Worm (Caenorhabditis elegans) whole organism, mixed stage, embryonic: ENCODE data around the gene pyc-1.

ENCODE experiments used
- M03D4.4 ChIP-seq: sonication (generic microtip); optimal IDR thresholded peaks from 2 replicates; lab custom pipeline; 2017; ENCODE audit warnings: mild to moderate bottlenecking, missing genetic modification characterization, missing compliant biosample characterization
- bed-3 ChIP-seq: fragments of 200-800 bp; sonication (Bioruptor generic); optimal IDR thresholded peaks from 3 replicates; lab custom pipeline; 2018; ENCODE audit warnings: mild to moderate bottlenecking, missing genetic modification characterization, moderate library complexity, missing compliant biosample characterization
- blmp-1 ChIP-seq: fragments of 150-350 bp; optimal IDR thresholded peaks from 2 replicates; lab custom pipeline; 2014; ENCODE audit warnings: missing biosample characterization, missing genetic modification characterization
- ceh-39 ChIP-seq: fragments of 150-350 bp; optimal IDR thresholded peaks from 2 replicates; lab custom pipeline; 2014; ENCODE audit warnings: missing biosample characterization, missing genetic modification characterization
- ceh-83 ChIP-seq: fragments of 200-800 bp; sonication (Bioruptor generic); optimal IDR thresholded peaks from 2 replicates; lab custom pipeline; 2018; ENCODE audit warnings: mild to moderate bottlenecking, missing genetic modification characterization, missing compliant biosample characterization
- ces-1 ChIP-seq: fragments of 150-350 bp; optimal IDR thresholded peaks from 2 replicates; lab custom pipeline; 2014; ENCODE audit warnings: missing biosample characterization, missing genetic modification reagents, missing genetic modification characterization
- cnd-1 ChIP-seq: fragments of 200-800 bp; sonication (Bioruptor generic); optimal IDR thresholded peaks from 2 replicates; lab custom pipeline; 2018; ENCODE audit warnings: mild to moderate bottlenecking, missing genetic modification characterization, missing compliant biosample characterization
- drap-1 ChIP-seq: fragments of 200-800 bp; sonication (Bioruptor generic); optimal IDR thresholded peaks from 3 replicates; lab custom pipeline; 2018; ENCODE audit warnings: mild to moderate bottlenecking, missing genetic modification characterization, missing compliant biosample characterization
- elt-1 ChIP-seq: sonication (generic microtip); optimal IDR thresholded peaks from 2 replicates; lab custom pipeline; 2017; ENCODE audit warnings: missing genetic modification characterization, mild to moderate bottlenecking, missing compliant biosample characterization, antibody characterized with exemption, moderate library complexity, borderline replicate concordance; ENCODE audit not compliant: insufficient read depth
- elt-3 ChIP-seq: fragments of 150-350 bp; optimal IDR thresholded peaks from 2 replicates; lab custom pipeline; 2014; ENCODE audit warnings: missing biosample characterization, missing genetic modification characterization
- flh-1 ChIP-seq: fragments of 200-800 bp; sonication (Bioruptor generic); optimal IDR thresholded peaks from 2 replicates; lab custom pipeline; 2018; ENCODE audit warnings: mild to moderate bottlenecking, missing genetic modification characterization, moderate library complexity, missing compliant biosample characterization
- ham-2 ChIP-seq: fragments of 200-800 bp; sonication (Bioruptor generic); optimal IDR thresholded peaks from 2 replicates; lab custom pipeline; 2018; ENCODE audit warnings: mild to moderate bottlenecking, missing genetic modification characterization, missing compliant biosample characterization
- hlh-1 ChIP-seq: fragments of 150-350 bp; optimal IDR thresholded peaks from 2 replicates; lab custom pipeline; 2014; ENCODE audit warnings: missing biosample characterization, missing genetic modification reagents, missing genetic modification characterization
- lin-13 ChIP-seq: fragments of 150-350 bp; optimal IDR thresholded peaks from 2 replicates; lab custom pipeline; 2014; ENCODE audit warnings: missing biosample characterization, missing genetic modification characterization
- lin-32 ChIP-seq: fragments of 200-800 bp; sonication (Bioruptor generic); optimal IDR thresholded peaks from 2 replicates; lab custom pipeline; 2018; ENCODE audit warnings: mild to moderate bottlenecking, missing genetic modification characterization, missing compliant biosample characterization
- mab-5 ChIP-seq: fragments of 150-350 bp; optimal IDR thresholded peaks from 2 replicates; lab custom pipeline; 2014; ENCODE audit warnings: missing biosample characterization, missing genetic modification characterization
- mep-1 ChIP-seq: fragments of 150-350 bp; optimal IDR thresholded peaks from 2 replicates; lab custom pipeline; 2017; ENCODE audit warnings: missing biosample characterization, missing genetic modification reagents, missing genetic modification characterization, inconsistent platforms
- mls-2 ChIP-seq: sonication (generic microtip); optimal IDR thresholded peaks from 2 replicates; lab custom pipeline; 2016; ENCODE audit warnings: mild to moderate bottlenecking, missing genetic modification characterization, moderate library complexity, missing compliant biosample characterization
- nhr-12 ChIP-seq: fragments of 150-350 bp; optimal IDR thresholded peaks from 2 replicates; lab custom pipeline; 2014; ENCODE audit warnings: missing biosample characterization, missing genetic modification characterization
- nhr-2 ChIP-seq: fragments of 150-350 bp; optimal IDR thresholded peaks from 2 replicates; lab custom pipeline; 2014; ENCODE audit warnings: missing biosample characterization, missing genetic modification characterization
- nhr-237 ChIP-seq: fragments of 150-350 bp; optimal IDR thresholded peaks from 2 replicates; lab custom pipeline; 2014; ENCODE audit warnings: missing biosample characterization, missing genetic modification characterization
- nhr-28 ChIP-seq: fragments of 150-350 bp; optimal IDR thresholded peaks from 2 replicates; lab custom pipeline; 2014; ENCODE audit warnings: missing biosample characterization, missing genetic modification characterization
- nhr-76 ChIP-seq: sonication (generic microtip); optimal IDR thresholded peaks from 2 replicates; lab custom pipeline; 2017; ENCODE audit warnings: missing biosample characterization, missing genetic modification characterization
- pha-4 ChIP-seq: fragments of 150-350 bp; optimal IDR thresholded peaks from 2 replicates; lab custom pipeline; 2018; ENCODE audit warnings: missing biosample characterization, missing genetic modification reagents, missing genetic modification characterization
- snpc-4 ChIP-seq: fragments of 150-350 bp; optimal IDR thresholded peaks from 2 replicates; lab custom pipeline; 2014; ENCODE audit warnings: missing biosample characterization, missing genetic modification characterization
- sptf-1 ChIP-seq: sonication (generic microtip); optimal IDR thresholded peaks from 2 replicates; lab custom pipeline; 2017; ENCODE audit warnings: mild to moderate bottlenecking, missing genetic modification characterization, moderate library complexity, missing compliant biosample characterization
- tbx-8 ChIP-seq: fragments of 200-800 bp; sonication (Bioruptor generic); optimal IDR thresholded peaks from 2 replicates; lab custom pipeline; 2018; ENCODE audit warnings: mild to moderate bottlenecking, missing genetic modification characterization, moderate library complexity, missing compliant biosample characterization
- unc-120 ChIP-seq: sonication (generic microtip); optimal IDR thresholded peaks from 2 replicates; lab custom pipeline; 2017; ENCODE audit warnings: missing genetic modification characterization, missing compliant biosample characterization; ENCODE audit not compliant: poor library complexity, severe bottlenecking
- unc-39 ChIP-seq: fragments of 150-350 bp; optimal IDR thresholded peaks from 2 replicates; lab custom pipeline; 2014; ENCODE audit warnings: missing biosample characterization, missing genetic modification characterization
- zip-8 ChIP-seq: fragments of 150-350 bp; optimal IDR thresholded peaks from 2 replicates; lab custom pipeline; 2014; ENCODE audit warnings: missing biosample characterization, missing genetic modification characterization
- ztf-11 ChIP-seq: fragments of 150-350 bp; optimal IDR thresholded peaks from 2 replicates; lab custom pipeline; 2014; ENCODE audit warnings: missing biosample characterization, missing genetic modification characterization

The pyc-1 gene

ce11 chrV:11843678-11844366 lies 21.5 kb upstream of the pyc-1 start, which contains the start of gene nphp-4:
Gene nphp-4, minus strand, starts transcription at chrV:11843728.
- TF ChIP-seq nhr-28 (no peak), M03D4.4 (tag; lab: Kevin White, UChicago) (no peak), lin-13 (tag; lab: Kevin White, UChicago) (no peak), ces-1 (GFP tag; lab: Kevin White, UChicago) (no peak), ham-2 (GFP tag; lab: Kevin White, UChicago) (no peak), flh-1 (no peak), sptf-1 (no peak), elt-1 (tag; lab: Kevin White, UChicago) (no peak), ceh-39 (tag; lab: Kevin White, UChicago) (no peak), nhr-12 (tag; lab: Kevin White, UChicago) (no peak), nhr-237 (tag; lab: Kevin White, UChicago) (no peak), hlh-1 (tag; lab: Kevin White, UChicago) (no peak), tbx-8 (GFP tag; lab: Kevin White, UChicago) (no peak), unc-39 (tag; lab: Kevin White, UChicago) (no peak), blmp-1 (tag; lab: Kevin White, UChicago) (no peak), nhr-76 (tag; lab: Kevin White, UChicago) (no peak), lin-32 (GFP tag; lab: Kevin White, UChicago) (no peak), pha-4 (tag; lab: Kevin White, UChicago) (no peak), zip-8 (tag; lab: Kevin White, UChicago) (no peak)
- TF ChIP-seq, all 35 proteins: peak for 0

- TF ChIP-seq mab-5 (tag; lab: Kevin White, UChicago), result no peak
Measured at ce11 chrV:11839220-11839619, 16.9 kb upstream of the pyc-1 start, which contains the start of gene idpb-5. Gene idpb-5, plus strand, starts transcription at chrV:11839520.

- TF ChIP-seq nhr-28, result no peak
- TF ChIP-seq zip-8 (tag; lab: Kevin White, UChicago), result no peak
- TF ChIP-seq snpc-4 (tag; lab: Kevin White, UChicago), result no peak
- TF ChIP-seq cnd-1 (tag; lab: Kevin White, UChicago), result no peak
- TF ChIP-seq drap-1 (GFP tag; lab: Kevin White, UChicago), result no peak
- TF ChIP-seq hlh-1 (tag; lab: Kevin White, UChicago), result peak; percentile 44
- TF ChIP-seq mab-5 (tag; lab: Kevin White, UChicago), result no peak
- TF ChIP-seq nhr-12 (tag; lab: Kevin White, UChicago), result no peak
- peak; percentile 41 for TF ChIP-seq unc-120
- no peak for TF ChIP-seq pha-4 (tag; lab: Kevin White, UChicago)
- TF ChIP-seq, all 35 proteins: peak for 2
Measured at ce11 chrV:11836073-11836472, 13.7 kb upstream of the pyc-1 start, which contains the start of gene R13H4.2. Gene R13H4.2, plus strand, starts transcription at chrV:11836391.

DNA sequence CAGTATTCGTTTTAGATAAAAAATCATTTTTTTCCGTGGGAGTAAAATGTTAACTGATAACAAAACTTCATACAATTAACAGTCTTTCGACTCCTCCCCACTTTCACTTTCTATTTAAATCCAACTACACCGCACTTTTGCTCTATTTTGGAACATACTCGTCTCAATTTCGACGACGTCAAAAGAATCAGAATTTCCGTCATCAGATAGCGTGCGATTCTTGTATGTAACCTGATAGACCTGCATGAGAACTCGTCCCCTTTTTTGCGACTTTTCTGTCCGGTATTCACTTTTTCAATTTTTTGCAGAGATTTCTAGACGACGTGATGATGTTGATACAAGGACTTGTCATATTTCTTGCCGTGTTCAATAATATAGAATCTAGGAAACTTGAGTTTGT lies 11.0 kb upstream of the pyc-1 start, which contains the start of gene pho-8:
Gene pho-8, plus strand, starts transcription at position 301 of the 400 bp plus-strand sequence.
- TF ChIP-seq elt-3 (tag; lab: Kevin White, UChicago), result no peak
- TF ChIP-seq M03D4.4 (tag; lab: Kevin White, UChicago), result no peak
- no peak for TF ChIP-seq nhr-76 (tag; lab: Kevin White, UChicago)
- TF ChIP-seq bed-3 (GFP tag; lab: Kevin White, UChicago), result no peak
- TF ChIP-seq unc-120, result no peak
- TF ChIP-seq nhr-12 (tag; lab: Kevin White, UChicago), result no peak
- no peak for TF ChIP-seq hlh-1 (tag; lab: Kevin White, UChicago)
- no peak for TF ChIP-seq nhr-2
- no peak for TF ChIP-seq blmp-1 (tag; lab: Kevin White, UChicago)
- no peak for TF ChIP-seq mls-2 (tag; lab: Kevin White, UChicago)
- TF ChIP-seq ceh-83 (GFP tag; lab: Kevin White, UChicago), result no peak
- no peak for TF ChIP-seq ztf-11 (tag; lab: Kevin White, UChicago)
- TF ChIP-seq lin-13 (tag; lab: Kevin White, UChicago), result no peak
- no peak for TF ChIP-seq mep-1 (tag; lab: Kevin White, UChicago)
- TF ChIP-seq ceh-39 (tag; lab: Kevin White, UChicago), result no peak
- no peak for TF ChIP-seq snpc-4 (tag; lab: Kevin White, UChicago)
- TF ChIP-seq lin-32 (GFP tag; lab: Kevin White, UChicago), result no peak
- TF ChIP-seq, all 35 proteins: peak for 0
